Worm (Caenorhabditis elegans) whole organism, L1 larva: ENCODE results near the gene K09A9.8.

Experiments
- C34B4.2 ChIP-seq: sonication (generic microtip); optimal IDR thresholded peaks from 2 replicates; lab custom pipeline; 2017; ENCODE audit warnings: mild to moderate bottlenecking, missing genetic modification characterization, missing compliant biosample characterization
- F16B12.6 ChIP-seq: fragments of 150-350 bp; optimal IDR thresholded peaks from 2 replicates; lab custom pipeline; 2014; ENCODE audit warnings: missing biosample characterization, missing genetic modification characterization
- Y116A8C.19 ChIP-seq: sonication (generic microtip); optimal IDR thresholded peaks from 2 replicates; lab custom pipeline; 2016; ENCODE audit warnings: missing compliant biosample characterization, missing genetic modification characterization, borderline replicate concordance
- ama-1 ChIP-seq: fragments of 150-350 bp; optimal IDR thresholded peaks from 2 replicates; lab custom pipeline; 2014
- blmp-1 ChIP-seq: fragments of 150-350 bp; optimal IDR thresholded peaks from 2 replicates; lab custom pipeline; 2014; ENCODE audit warnings: missing biosample characterization, missing genetic modification characterization
- ceh-63 ChIP-seq: fragments of 200-800 bp; sonication (Bioruptor generic); optimal IDR thresholded peaks from 2 replicates; lab custom pipeline; 2018; ENCODE audit warnings: mild to moderate bottlenecking, missing genetic modification characterization, missing compliant biosample characterization
- ceh-82 ChIP-seq, 3 experiments: fragments of 150-350 bp in 1 of 3; sonication (generic microtip) in 2 of 3; optimal IDR thresholded peaks; 2 replicates each; lab custom pipeline; 2014 to 2017; ENCODE audit warnings: missing biosample characterization in 3 of 3, missing genetic modification characterization in 3 of 3
- ceh-88 ChIP-seq: fragments of 200-800 bp; sonication (Bioruptor generic); IDR thresholded peaks from 2 replicates; pipeline ENCODE4 v1.3.6; 2022; ENCODE audit warnings: missing genetic modification characterization, missing compliant biosample characterization
- ceh-90 ChIP-seq: sonication (generic microtip); optimal IDR thresholded peaks from 2 replicates; lab custom pipeline; 2016; ENCODE audit warnings: missing genetic modification characterization, missing compliant biosample characterization
- efl-1 ChIP-seq, 4 experiments: fragments of 150-350 bp; optimal IDR thresholded peaks in 3 of 4; peaks in 1 of 4; 1 replicate in 1 of 4; 2 replicates in 3 of 4; lab custom pipeline; 2014; ENCODE audit warnings: missing biosample characterization in 2 of 4, missing genetic modification characterization in 2 of 4, missing genetic modification reagents in 2 of 4
- efl-3 ChIP-seq: fragments of 200-800 bp; sonication (Bioruptor generic); optimal IDR thresholded peaks from 2 replicates; lab custom pipeline; 2018; ENCODE audit warnings: mild to moderate bottlenecking, missing genetic modification characterization, missing compliant biosample characterization
- elt-2 ChIP-seq: sonication (generic microtip); optimal IDR thresholded peaks from 2 replicates; lab custom pipeline; 2016; ENCODE audit warnings: missing genetic modification characterization, mild to moderate bottlenecking, inconsistent platforms, missing compliant biosample characterization, missing genetic modification reagents
- elt-3 ChIP-seq, 6 experiments: fragments of 150-350 bp in 1 of 6; sonication (generic microtip); optimal IDR thresholded peaks; 2 replicates each; lab custom pipeline; 2017 to 2018; ENCODE audit warnings: missing biosample characterization in 6 of 6, missing genetic modification characterization in 6 of 6, inconsistent platforms in 1 of 6
- ets-5 ChIP-seq: fragments of 200-800 bp; sonication (Bioruptor generic); IDR thresholded peaks from 2 replicates; pipeline ENCODE4 v1.3.6; 2022; ENCODE audit warnings: missing genetic modification characterization, missing compliant biosample characterization
- fkh-4 ChIP-seq: sonication (generic microtip); optimal IDR thresholded peaks from 2 replicates; lab custom pipeline; 2016; ENCODE audit warnings: missing compliant biosample characterization, missing genetic modification characterization, borderline replicate concordance
- fkh-8 ChIP-seq: sonication (generic microtip); optimal IDR thresholded peaks from 2 replicates; lab custom pipeline; 2016; ENCODE audit warnings: mild to moderate bottlenecking, missing genetic modification characterization, missing compliant biosample characterization
- fos-1 ChIP-seq: fragments of 150-350 bp; optimal IDR thresholded peaks from 2 replicates; lab custom pipeline; 2014; ENCODE audit warnings: missing biosample characterization, missing genetic modification characterization
- irx-1 ChIP-seq: sonication (generic microtip); optimal IDR thresholded peaks from 2 replicates; lab custom pipeline; 2016; ENCODE audit warnings: missing genetic modification characterization, missing compliant biosample characterization
- jun-1 ChIP-seq: fragments of 150-350 bp; optimal IDR thresholded peaks from 2 replicates; lab custom pipeline; 2014; ENCODE audit warnings: missing biosample characterization, missing genetic modification reagents, missing genetic modification characterization
- lin-14 ChIP-seq: fragments of 200-800 bp; sonication (Bioruptor generic); optimal IDR thresholded peaks from 2 replicates; lab custom pipeline; 2018; ENCODE audit warnings: mild to moderate bottlenecking, missing genetic modification characterization, moderate library complexity, missing compliant biosample characterization
- lin-35 ChIP-seq, 2 experiments: fragments of 150-350 bp; optimal IDR thresholded peaks; 2 replicates each; lab custom pipeline; 2014; ENCODE audit warnings: missing biosample characterization in 2 of 2, missing genetic modification characterization in 2 of 2, missing genetic modification reagents in 2 of 2
- lin-39 ChIP-seq: fragments of 150-350 bp; optimal IDR thresholded peaks from 2 replicates; lab custom pipeline; 2014; ENCODE audit warnings: missing biosample characterization, missing genetic modification reagents, missing genetic modification characterization
- lir-3 ChIP-seq: sonication (generic microtip); optimal IDR thresholded peaks from 2 replicates; lab custom pipeline; 2016; ENCODE audit warnings: mild to moderate bottlenecking, missing genetic modification characterization, moderate library complexity, missing compliant biosample characterization; ENCODE audit not compliant: poor library complexity
- lsy-2 ChIP-seq, 2 experiments: fragments of 150-350 bp; optimal IDR thresholded peaks; 2 replicates each; lab custom pipeline; 2014; ENCODE audit warnings: missing biosample characterization in 2 of 2, missing genetic modification characterization in 2 of 2
- mef-2 ChIP-seq: fragments of 150-350 bp; optimal IDR thresholded peaks from 2 replicates; lab custom pipeline; 2014; ENCODE audit warnings: missing biosample characterization, missing genetic modification characterization
- nhr-11 ChIP-seq: fragments of 150-350 bp; optimal IDR thresholded peaks from 2 replicates; lab custom pipeline; 2014; ENCODE audit warnings: missing biosample characterization, missing genetic modification characterization
- nhr-12 ChIP-seq: sonication (generic microtip); optimal IDR thresholded peaks from 2 replicates; lab custom pipeline; 2017; ENCODE audit warnings: missing biosample characterization, missing genetic modification characterization
- nhr-19 ChIP-seq: fragments of 200-800 bp; sonication (Bioruptor generic); conservative IDR thresholded peaks from 2 replicates; pipeline ENCODE4 v1.3.6; 2022; ENCODE audit warnings: missing genetic modification characterization, missing compliant biosample characterization
- nhr-237 ChIP-seq: fragments of 150-350 bp; optimal IDR thresholded peaks from 2 replicates; lab custom pipeline; 2014; ENCODE audit warnings: missing biosample characterization, missing genetic modification characterization
- nhr-71 ChIP-seq: sonication (generic microtip); optimal IDR thresholded peaks from 2 replicates; lab custom pipeline; 2016; ENCODE audit warnings: mild to moderate bottlenecking, missing genetic modification characterization, moderate library complexity, missing compliant biosample characterization
- nhr-76 ChIP-seq: sonication (generic microtip); optimal IDR thresholded peaks from 2 replicates; lab custom pipeline; 2017; ENCODE audit warnings: missing biosample characterization, missing genetic modification characterization
- nhr-84 ChIP-seq: sonication (generic microtip); optimal IDR thresholded peaks from 2 replicates; lab custom pipeline; 2017; ENCODE audit warnings: missing biosample characterization, missing genetic modification characterization
- nhr-85 ChIP-seq: sonication (generic microtip); peaks from one replicate; lab custom pipeline; 2016; ENCODE audit warnings: missing genetic modification characterization, inconsistent platforms, missing compliant biosample characterization
- nhr-90 ChIP-seq: sonication (generic microtip); optimal IDR thresholded peaks from 2 replicates; lab custom pipeline; 2016; ENCODE audit warnings: mild to moderate bottlenecking, missing genetic modification characterization, missing compliant biosample characterization; ENCODE audit not compliant: poor library complexity
- skn-1 ChIP-seq: fragments of 150-350 bp; optimal IDR thresholded peaks from 2 replicates; lab custom pipeline; 2014; ENCODE audit warnings: missing biosample characterization, missing genetic modification characterization
- snu-23 ChIP-seq: sonication (generic microtip); optimal IDR thresholded peaks from 2 replicates; lab custom pipeline; 2016; ENCODE audit warnings: missing genetic modification characterization, missing compliant biosample characterization
- tbx-2 ChIP-seq: sonication (generic microtip); optimal IDR thresholded peaks from 2 replicates; lab custom pipeline; 2016; ENCODE audit warnings: missing genetic modification characterization, missing compliant biosample characterization
- unc-86 ChIP-seq: sonication (generic microtip); optimal IDR thresholded peaks from 2 replicates; lab custom pipeline; 2016; ENCODE audit warnings: missing genetic modification characterization, missing compliant biosample characterization
- unc-98 ChIP-seq: fragments of 200-800 bp; sonication (Bioruptor generic); IDR thresholded peaks from 2 replicates; pipeline ENCODE4 v1.3.6; 2022; ENCODE audit warnings: missing genetic modification characterization, missing compliant biosample characterization

K09A9.8 gene

DNA sequence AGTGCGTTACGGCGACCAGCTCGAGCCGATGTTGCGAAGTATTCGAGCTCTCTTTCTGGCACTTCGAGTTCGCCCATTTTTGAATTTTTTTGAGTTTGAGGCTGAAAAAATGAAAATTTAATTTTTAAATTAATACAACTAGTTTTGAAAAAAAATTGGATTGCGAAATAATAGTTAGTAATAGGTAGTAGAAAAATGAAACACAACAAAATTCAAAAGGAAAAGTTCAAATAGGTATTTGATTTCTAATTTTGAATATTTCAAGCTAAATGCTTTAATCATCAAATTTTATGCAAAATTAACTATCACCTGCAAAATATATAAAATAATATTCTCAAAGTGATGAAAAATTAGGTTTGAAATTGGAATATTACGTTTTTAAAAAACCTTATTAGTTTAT lies 33.4 kb upstream of the K09A9.8 start, which contains the start of gene K09E9.4:
Gene K09E9.4 (minus strand): TSS at position 101 of the 400 bp plus-strand sequence.
- TF ChIP-seq blmp-1 (tag; lab: Kevin White, UChicago) (no peak), nhr-84 (tag; lab: Kevin White, UChicago) (no peak), ceh-88 (no peak), ceh-63 (GFP tag; lab: Kevin White, UChicago) (no peak), irx-1 (tag; lab: Kevin White, UChicago) (no peak), ama-1 (no peak), fos-1 (tag; lab: Kevin White, UChicago) (no peak), lin-39 (tag; lab: Kevin White, UChicago) (no peak), ceh-82 (tag; optimal IDR thresholded peaks at IDR 0.05; lab: Kevin White, UChicago) (no peak), Y116A8C.19 (tag; lab: Kevin White, UChicago) (no peak), ceh-90 (no peak), C34B4.2 (tag; lab: Kevin White, UChicago) (no peak), lsy-2 (tag; optimal IDR thresholded peaks at IDR 0.05; lab: Kevin White, UChicago) (no peak), efl-1 (optimal IDR thresholded peaks at IDR 0.05; lab: Kevin White, UChicago) (no peak), efl-1 (GFP tag; optimal IDR thresholded peaks at IDR 0.05 in 1 of 2; lab: Kevin White, UChicago) (no peak), mef-2 (tag; lab: Kevin White, UChicago) (no peak), ets-5 (GFP tag; lab: Robert Waterston, UW) (no peak), nhr-76 (no peak), F16B12.6 (tag; lab: Kevin White, UChicago) (no peak)

DNA sequence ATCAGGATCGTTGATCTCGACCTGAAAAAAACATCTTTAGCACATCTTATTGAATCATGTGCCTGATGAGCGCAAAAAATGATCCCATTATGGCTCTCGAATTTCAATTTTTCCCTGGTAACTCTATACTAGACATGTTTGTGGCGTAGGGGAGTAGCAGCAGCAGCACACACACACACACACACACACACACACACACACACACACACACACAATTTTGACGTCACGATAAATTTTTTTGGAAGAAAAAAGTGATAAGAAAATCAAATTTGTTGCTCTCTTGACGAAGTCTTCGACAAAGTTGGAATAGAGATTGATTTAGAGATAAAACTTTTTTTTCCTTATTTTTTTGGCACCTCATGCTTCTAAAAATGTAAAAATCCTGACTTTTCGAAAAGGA lies 32.6 kb upstream of the K09A9.8 start:
- 0 out of 2 replicates have a peak, but pooled peaks have one; percentile 4 for TF ChIP-seq nhr-19
- peak; percentile 6 for TF ChIP-seq fkh-8 (tag; lab: Kevin White, UChicago)
- peak; percentile 62 for TF ChIP-seq elt-2
- TF ChIP-seq skn-1 (tag; lab: Kevin White, UChicago): no peak
- no peak for TF ChIP-seq elt-3 (tag; optimal IDR thresholded peaks at IDR 0.05; lab: Kevin White, UChicago)
- TF ChIP-seq nhr-71: peak; percentile 40
- TF ChIP-seq lin-14 (GFP tag; lab: Kevin White, UChicago): peak; percentile 42
- TF ChIP-seq unc-86: no peak

DNA sequence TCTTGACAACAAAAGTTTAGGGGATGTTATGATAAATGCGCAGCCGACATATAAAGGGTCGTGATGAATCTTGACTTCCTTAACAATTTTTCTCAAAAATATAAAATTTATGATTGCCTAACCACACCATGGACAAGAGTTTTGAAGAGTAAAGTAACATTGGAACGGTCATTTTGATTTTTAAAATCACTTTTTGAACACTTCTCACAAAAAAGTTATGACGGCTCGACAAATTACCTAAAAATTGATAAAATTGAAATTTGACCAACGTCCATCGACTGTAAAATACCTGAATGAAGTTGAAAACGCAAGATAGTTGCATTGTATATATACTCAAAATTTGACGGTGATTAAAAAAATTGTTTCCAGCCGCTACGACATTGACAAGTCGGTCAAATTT lies 32.0 kb upstream of the K09A9.8 start:
- TF ChIP-seq ceh-82 (tag; optimal IDR thresholded peaks at IDR 0.05; lab: Kevin White, UChicago) (no peak), unc-98 (GFP tag; lab: Robert Waterston, UW) (no peak), fkh-4 (tag; lab: Kevin White, UChicago) (no peak), nhr-76 (no peak), nhr-11 (tag; lab: Kevin White, UChicago) (no peak), efl-3 (no peak), jun-1 (tag; lab: Kevin White, UChicago) (no peak), tbx-2 (no peak), lir-3 (tag; lab: Kevin White, UChicago) (no peak), nhr-237 (tag; lab: Kevin White, UChicago) (no peak), nhr-12 (no peak), ceh-88 (no peak), fkh-8 (tag; lab: Kevin White, UChicago) (no peak), lin-14 (GFP tag; lab: Kevin White, UChicago) (no peak), nhr-84 (tag; lab: Kevin White, UChicago) (no peak), nhr-90 (tag; lab: Kevin White, UChicago) (no peak)

DNA sequence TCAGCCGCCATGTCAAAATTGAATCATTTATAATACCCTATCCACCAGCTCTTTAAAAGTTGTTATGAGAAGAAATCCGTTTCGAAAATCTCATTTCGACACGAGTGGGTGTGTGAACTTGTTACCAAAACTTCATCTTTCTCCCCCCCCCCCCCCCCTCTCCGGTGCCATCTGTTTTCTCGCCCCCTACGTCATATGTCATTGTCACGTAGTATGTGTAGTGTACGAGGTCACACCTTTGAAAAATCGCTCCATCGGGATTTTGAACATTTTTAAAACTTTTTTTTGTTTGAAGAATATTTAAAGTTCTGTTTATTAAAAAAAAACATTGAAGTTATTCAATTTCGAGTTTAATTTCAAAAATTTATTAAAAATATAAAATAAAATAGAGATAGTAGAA lies 30.8 kb upstream of the K09A9.8 start:
- TF ChIP-seq snu-23 (GFP tag; lab: Kevin White, UChicago): no peak
- no peak for TF ChIP-seq nhr-84 (tag; lab: Kevin White, UChicago)
- peak; percentile 71 for TF ChIP-seq nhr-85 (tag; lab: Kevin White, UChicago)
- no peak for TF ChIP-seq lin-35 (GFP tag; optimal IDR thresholded peaks at IDR 0.05; lab: Kevin White, UChicago)
- peak; percentile 86 for TF ChIP-seq lin-14 (GFP tag; lab: Kevin White, UChicago)
- peak; percentile 31 for TF ChIP-seq lin-39 (tag; lab: Kevin White, UChicago)
- TF ChIP-seq irx-1 (tag; lab: Kevin White, UChicago): peak; percentile 4
